Fruit fly (Drosophila melanogaster): ENCODE results near the gene dpr11.

The dpr11 gene

DNA sequence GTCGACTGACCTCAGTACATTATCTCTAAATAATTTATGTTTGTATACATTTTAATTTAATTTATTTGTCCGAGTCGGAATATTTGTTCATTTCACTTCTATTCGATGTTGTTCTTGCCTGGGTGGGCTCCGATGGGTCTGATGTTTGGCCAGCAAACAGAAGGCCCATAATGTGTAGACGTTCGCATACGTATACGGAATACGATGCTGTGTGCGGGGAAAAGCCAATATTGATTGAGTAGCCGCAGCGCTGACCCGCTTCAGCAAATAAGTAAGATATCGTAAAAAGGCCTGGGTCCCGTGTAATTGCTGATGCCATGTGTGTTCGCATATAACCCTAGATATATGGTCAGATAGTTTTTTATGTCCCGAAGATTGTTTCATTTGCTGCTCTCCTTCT is 88.7 kb downstream of the dpr11 start:
- no peak for TF ChIP-seq CG32006 (GFP tag; optimal IDR thresholded peaks at IDR 0.05)
- TF ChIP-seq CG15336 (GFP tag; IDR thresholded peaks at IDR 0.05): no peak
- no peak for TF ChIP-seq Eip93F (GFP tag; optimal IDR thresholded peaks at IDR 0.05)
- TF ChIP-seq Gug (GFP tag; IDR thresholded peaks at IDR 0.05): no peak
- TF ChIP-seq fkh (GFP tag; optimal IDR thresholded peaks at IDR 0.05): peak; percentile 81
- TF ChIP-seq salr (GFP tag; optimal IDR thresholded peaks at IDR 0.05): no peak
- peak; percentile 45 for TF ChIP-seq Eip78C (GFP tag)
- peak; percentile 38 for TF ChIP-seq svp (GFP tag)
- TF ChIP-seq CG8119 (GFP tag; IDR thresholded peaks at IDR 0.05): no peak
- peak; percentile 33; the same call in 1 of the 3 replicates for TF ChIP-seq CG6163 (GFP tag; IDR thresholded peaks at IDR 0.05)
- TF ChIP-seq net (GFP tag; optimal IDR thresholded peaks at IDR 0.05): no peak

DNA sequence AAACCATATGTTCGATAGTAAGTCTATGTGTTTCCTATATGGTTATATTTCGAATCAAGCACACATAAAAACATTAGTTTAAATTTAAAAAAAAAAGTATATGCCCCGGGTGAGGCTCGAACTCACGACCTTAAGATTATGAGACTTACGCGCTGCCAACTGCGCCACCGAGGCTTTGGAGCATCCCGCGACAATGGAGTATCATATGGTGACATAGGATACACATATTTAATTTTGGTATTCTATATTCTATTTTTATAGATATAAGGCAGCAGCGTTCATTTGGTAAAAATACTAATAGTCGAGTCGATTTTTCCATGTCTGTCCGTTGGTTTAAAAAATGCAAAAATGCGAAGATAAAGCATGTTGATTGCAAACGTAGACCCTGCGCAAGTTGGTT is 97.2 kb downstream of the dpr11 start:
- TF ChIP-seq OdsH (GFP tag; optimal IDR thresholded peaks at IDR 0.05) (no peak), topi (GFP tag; optimal IDR thresholded peaks at IDR 0.05) (no peak), Smox (GFP tag; optimal IDR thresholded peaks at IDR 0.05) (no peak), Ets21C (GFP tag; optimal IDR thresholded peaks at IDR 0.05) (no peak)

dm6 chr3R:6481740-6482443 is 111.2 kb downstream of the dpr11 start:
- TF ChIP-seq CG6854 (GFP tag; optimal IDR thresholded peaks at IDR 0.05): no peak
- TF ChIP-seq CG34406 (GFP tag; optimal IDR thresholded peaks at IDR 0.05): no peak
- TF ChIP-seq CG9139 (GFP tag; optimal IDR thresholded peaks at IDR 0.05): no peak
- no peak for TF ChIP-seq Gug (GFP tag; IDR thresholded peaks at IDR 0.05)
- 0 out of 3 replicates have a peak, but pooled peaks have one; percentile 37 for TF ChIP-seq CG6163 (GFP tag; IDR thresholded peaks at IDR 0.05)
- TF ChIP-seq CG7368 (GFP tag; optimal IDR thresholded peaks at IDR 0.05): no peak
- TF ChIP-seq OdsH (GFP tag; optimal IDR thresholded peaks at IDR 0.05): peak; percentile 2
- no peak for TF ChIP-seq CG3919 (GFP tag; optimal IDR thresholded peaks at IDR 0.05)
- TF ChIP-seq CG6276 (GFP tag; optimal IDR thresholded peaks at IDR 0.05): no peak
- peak; percentile 26 for TF ChIP-seq CG32006 (GFP tag; optimal IDR thresholded peaks at IDR 0.05)
- TF ChIP-seq lz (GFP tag; optimal IDR thresholded peaks at IDR 0.05): no peak
- TF ChIP-seq CG3032 (tag; optimal IDR thresholded peaks at IDR 0.05): no peak
- no peak for TF ChIP-seq fd59A (GFP tag; optimal IDR thresholded peaks at IDR 0.05)
- TF ChIP-seq Ets96B (tag; optimal IDR thresholded peaks at IDR 0.05): no peak
- TF ChIP-seq Hr39 (GFP tag; optimal IDR thresholded peaks at IDR 0.05): no peak
- peak; percentile 24 for TF ChIP-seq CG4318 (GFP tag; optimal IDR thresholded peaks at IDR 0.05)
- TF ChIP-seq CG8119 (GFP tag; IDR thresholded peaks at IDR 0.05): no peak
- no peak for TF ChIP-seq Met (GFP tag; optimal IDR thresholded peaks at IDR 0.05)
- no peak for TF ChIP-seq achi (GFP tag; optimal IDR thresholded peaks at IDR 0.05)
- TF ChIP-seq Blimp-1 (GFP tag; optimal IDR thresholded peaks at IDR 0.05): no peak
